Fruit fly (Drosophila melanogaster) whole organism, pupa: Measurements from ENCODE around the gene CG7054.

Experiments
- CG10348 ChIP-seq: fragments of 200-800 bp; sonication (Bioruptor generic); IDR thresholded peaks from 2 replicates; pipeline ENCODE4 v1.3.6; 2022; ENCODE audit warnings: missing biosample characterization, missing genetic modification characterization
- CG12605 ChIP-seq: fragments of 200-800 bp; sonication (Bioruptor generic); IDR thresholded peaks from 2 replicates; pipeline ENCODE4 v1.3.6; 2022; ENCODE audit warnings: missing biosample characterization, missing genetic modification characterization
- CG13204 ChIP-seq: fragments of 200-800 bp; sonication (Bioruptor generic); optimal IDR thresholded peaks from 2 replicates; lab custom pipeline; 2018; ENCODE audit warnings: missing biosample characterization, mild to moderate bottlenecking, missing genetic modification characterization, moderate library complexity
- CG14655 ChIP-seq: fragments of 200-800 bp; sonication (Bioruptor generic); optimal IDR thresholded peaks from 3 replicates; lab custom pipeline; 2017; ENCODE audit warnings: mild to moderate bottlenecking, missing biosample characterization, missing genetic modification reagents, missing genetic modification characterization
- CG15710 ChIP-seq: fragments of 200-800 bp; sonication (Bioruptor generic); optimal IDR thresholded peaks from 2 replicates; lab custom pipeline; 2018; ENCODE audit warnings: missing biosample characterization, mild to moderate bottlenecking, missing genetic modification characterization, moderate library complexity
- CG17806 ChIP-seq: fragments of 200-800 bp; sonication (Bioruptor generic); optimal IDR thresholded peaks from 2 replicates; lab custom pipeline; 2018; ENCODE audit warnings: missing biosample characterization, mild to moderate bottlenecking, missing genetic modification characterization, moderate library complexity
- CG32121 ChIP-seq: fragments of 200-800 bp; sonication (Bioruptor generic); IDR thresholded peaks from 2 replicates; pipeline ENCODE4 v1.3.6; 2022; ENCODE audit warnings: missing biosample characterization, missing genetic modification characterization
- CG34367 ChIP-seq: fragments of 200-800 bp; sonication (Bioruptor generic); optimal IDR thresholded peaks from 2 replicates; lab custom pipeline; 2018; ENCODE audit warnings: missing biosample characterization, mild to moderate bottlenecking, missing genetic modification characterization
- CG4496 ChIP-seq: fragments of 200-800 bp; sonication (Bioruptor generic); IDR thresholded peaks from 3 replicates; pipeline ENCODE4 v1.3.6; 2022; ENCODE audit warnings: missing biosample characterization, missing genetic modification characterization
- CG8159 ChIP-seq: fragments of 200-800 bp; sonication (Bioruptor generic); optimal IDR thresholded peaks from 3 replicates; lab custom pipeline; 2018; ENCODE audit warnings: missing biosample characterization, mild to moderate bottlenecking, missing genetic modification characterization, moderate library complexity
- CG8301 ChIP-seq: fragments of 200-800 bp; sonication (Bioruptor generic); optimal IDR thresholded peaks from 2 replicates; lab custom pipeline; 2018; ENCODE audit warnings: missing biosample characterization, mild to moderate bottlenecking, missing genetic modification characterization
- CG9948 ChIP-seq: fragments of 200-800 bp; sonication (Bioruptor generic); optimal IDR thresholded peaks from 2 replicates; lab custom pipeline; 2018; ENCODE audit warnings: missing biosample characterization, mild to moderate bottlenecking, missing genetic modification characterization, moderate library complexity
- D1 ChIP-seq: fragments of 200-800 bp; sonication (Bioruptor generic); optimal IDR thresholded peaks from 2 replicates; lab custom pipeline; 2018; ENCODE audit warnings: missing biosample characterization, mild to moderate bottlenecking, missing genetic modification characterization, moderate library complexity
- EcR ChIP-seq: fragments of 200-800 bp; sonication (Bioruptor generic); optimal IDR thresholded peaks from 3 replicates; lab custom pipeline; 2019; ENCODE audit warnings: missing biosample characterization, missing genetic modification characterization, mild to moderate bottlenecking, moderate library complexity, missing genetic modification reagents
- Ets98B ChIP-seq: fragments of 200-800 bp; sonication (Bioruptor generic); IDR thresholded peaks from 2 replicates; pipeline ENCODE4 v1.3.6; 2022; ENCODE audit warnings: missing biosample characterization, missing genetic modification characterization
- Pif1A ChIP-seq: fragments of 200-800 bp; sonication (Bioruptor generic); optimal IDR thresholded peaks from 3 replicates; lab custom pipeline; 2016; ENCODE audit warnings: missing biosample characterization, missing genetic modification characterization
- Pif1B ChIP-seq: fragments of 200-800 bp; sonication (Bioruptor generic); optimal IDR thresholded peaks from 3 replicates; lab custom pipeline; 2016; ENCODE audit warnings: missing biosample characterization, missing genetic modification characterization
- Snoo ChIP-seq: fragments of 200-800 bp; sonication (Bioruptor generic); optimal IDR thresholded peaks from 3 replicates; lab custom pipeline; 2017; ENCODE audit warnings: missing biosample characterization, mild to moderate bottlenecking, missing genetic modification characterization, inconsistent platforms
- fd96Ca ChIP-seq: fragments of 200-800 bp; sonication (Bioruptor generic); IDR thresholded peaks from 3 replicates; pipeline ENCODE4 v1.3.6; 2022; ENCODE audit warnings: missing biosample characterization, missing genetic modification characterization
- gl ChIP-seq: fragments of 200-800 bp; sonication (Bioruptor generic); optimal IDR thresholded peaks from 2 replicates; lab custom pipeline; 2018; ENCODE audit warnings: missing biosample characterization, mild to moderate bottlenecking, missing genetic modification characterization
- rn ChIP-seq: fragments of 200-800 bp; sonication (Bioruptor generic); IDR thresholded peaks from 2 replicates; pipeline ENCODE4 v1.3.6; 2022; ENCODE audit warnings: missing biosample characterization, missing genetic modification characterization

CG7054 gene

dm6 chr3R:22438301-22438700 is 26.5 kb upstream of the CG7054 start:
- TF ChIP-seq Ets98B (no peak), Pif1A (GFP tag; lab: Kevin White, UChicago) (no peak), CG10348 (GFP tag; lab: Robert Waterston, UW) (no peak), CG4496 (GFP tag; lab: Robert Waterston, UW) (no peak), fd96Ca (no peak), CG12605 (GFP tag; lab: Robert Waterston, UW) (no peak), Snoo (tag; lab: Kevin White, UChicago) (no peak), CG8159 (tag; lab: Kevin White, UChicago) (no peak), CG13204 (GFP tag; lab: Kevin White, UChicago) (no peak), CG17806 (tag; lab: Kevin White, UChicago) (no peak), CG8301 (tag; lab: Kevin White, UChicago) (no peak), CG9948 (no peak), CG32121 (GFP tag; lab: Robert Waterston, UW) (no peak), rn (GFP tag; lab: Robert Waterston, UW) (no peak), CG34367 (tag; lab: Kevin White, UChicago) (no peak), CG15710 (no peak), Pif1B (GFP tag; lab: Kevin White, UChicago) (no peak), EcR (GFP tag; lab: Kevin White, UChicago) (no peak), D1 (tag; lab: Kevin White, UChicago) (no peak)

DNA sequence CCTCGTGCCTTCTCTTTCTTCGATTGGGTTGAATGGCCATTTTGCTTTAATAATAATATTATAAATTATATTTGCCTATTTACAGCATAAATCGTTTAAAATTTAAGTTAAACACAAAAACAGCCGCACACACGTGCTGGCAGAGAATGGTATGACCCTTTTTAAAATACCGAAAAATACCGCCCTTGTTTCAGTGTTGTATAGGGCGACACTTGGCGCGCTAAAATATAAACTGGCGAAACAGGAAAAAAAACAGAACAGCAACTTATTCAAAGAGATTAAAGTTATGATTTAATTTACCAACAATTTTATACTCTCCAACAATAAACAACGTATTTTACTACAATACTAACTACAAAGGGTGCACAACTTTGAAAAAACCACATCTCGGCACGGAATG is 18.3 kb upstream of the CG7054 start, which contains the start of gene CG12499:
TSS of gene CG12499 (minus strand) at position 95 of the 400 bp plus-strand sequence.
- TF ChIP-seq CG8159 (tag; lab: Kevin White, UChicago) (no peak), CG4496 (GFP tag; lab: Robert Waterston, UW) (no peak), rn (GFP tag; lab: Robert Waterston, UW) (no peak), CG10348 (GFP tag; lab: Robert Waterston, UW) (no peak), Pif1A (GFP tag; lab: Kevin White, UChicago) (no peak), Pif1B (GFP tag; lab: Kevin White, UChicago) (no peak), gl (tag; lab: Kevin White, UChicago) (no peak), Snoo (tag; lab: Kevin White, UChicago) (no peak), CG15710 (no peak), CG9948 (no peak), CG17806 (tag; lab: Kevin White, UChicago) (no peak), Ets98B (no peak), EcR (GFP tag; lab: Kevin White, UChicago) (no peak), CG14655 (no peak), fd96Ca (no peak), CG32121 (GFP tag; lab: Robert Waterston, UW) (no peak), CG12605 (GFP tag; lab: Robert Waterston, UW) (no peak)
- TF ChIP-seq, all 21 proteins: peak for 0

- TF ChIP-seq Pif1B (GFP tag; lab: Kevin White, UChicago): peak; percentile 37
- peak; percentile 34; the same call in 1 of the 3 replicates for TF ChIP-seq fd96Ca
- peak; percentile 7; the same call in 1 of the 2 replicates for TF ChIP-seq CG32121 (GFP tag; lab: Robert Waterston, UW)
- no peak for TF ChIP-seq rn (GFP tag; lab: Robert Waterston, UW)
- no peak for TF ChIP-seq CG12605 (GFP tag; lab: Robert Waterston, UW)
- TF ChIP-seq, all 21 proteins: peak for 3
These were observed 17.5 kb upstream of the CG7054 start, which contains the start of gene CG34288 for dm6 chr3R:22447195-22447873. Gene CG34288, minus strand, starts transcription at chr3R:22447263.

dm6 chr3R:22447874-22448254 is 16.9 kb upstream of the CG7054 start, which contains the start of gene CG34376:
Gene CG34376, plus strand, starts transcription at chr3R:22448099.
- TF ChIP-seq Pif1B (GFP tag; lab: Kevin White, UChicago) (peak; percentile 21), rn (GFP tag; lab: Robert Waterston, UW) (peak; percentile 17; the same call in 1 of the 2 replicates), D1 (tag; lab: Kevin White, UChicago) (no peak), CG15710 (peak; percentile 8), fd96Ca (0 out of 3 replicates have a peak, but pooled peaks have one; percentile 37), CG13204 (GFP tag; lab: Kevin White, UChicago) (no peak), CG32121 (GFP tag; lab: Robert Waterston, UW) (peak; percentile 66), CG14655 (no peak), CG12605 (GFP tag; lab: Robert Waterston, UW) (peak; percentile 78), gl (tag; lab: Kevin White, UChicago) (no peak), CG4496 (GFP tag; lab: Robert Waterston, UW) (peak; percentile 80), Ets98B (peak; percentile 53; the same call in 1 of the 2 replicates), Snoo (tag; lab: Kevin White, UChicago) (peak; percentile 24), CG8159 (tag; lab: Kevin White, UChicago) (peak; percentile 32)

DNA sequence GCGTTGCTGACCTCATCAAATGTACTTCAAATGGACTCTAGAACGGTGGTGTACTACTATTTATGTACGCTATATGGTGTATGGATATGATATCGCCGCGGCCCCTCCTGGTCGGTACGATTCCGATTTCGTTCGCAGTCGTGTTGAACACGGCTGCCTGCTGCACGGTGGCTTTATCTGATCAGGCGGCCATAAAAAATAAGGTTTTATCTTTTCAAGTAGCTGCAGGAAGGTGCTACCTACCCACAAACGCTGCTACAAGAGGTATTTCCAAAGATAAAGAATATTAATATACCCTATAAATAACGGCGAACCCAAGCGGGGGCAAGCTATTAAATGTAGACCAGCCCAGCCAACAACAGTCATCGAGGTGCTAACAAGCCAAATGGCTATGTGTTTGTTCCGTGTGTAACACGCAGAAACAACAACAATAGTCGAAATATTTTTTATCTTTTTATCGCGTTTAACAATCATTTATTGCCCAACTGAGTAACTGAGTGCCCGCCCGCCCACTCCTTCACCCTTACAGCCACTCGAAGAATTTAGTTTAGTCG is 14.8 kb upstream of the CG7054 start:
- TF ChIP-seq CG14655 (no peak), CG15710 (no peak), CG32121 (GFP tag; lab: Robert Waterston, UW) (no peak), CG8159 (tag; lab: Kevin White, UChicago) (no peak), CG17806 (tag; lab: Kevin White, UChicago) (no peak), CG12605 (GFP tag; lab: Robert Waterston, UW) (no peak), gl (tag; lab: Kevin White, UChicago) (no peak), CG8301 (tag; lab: Kevin White, UChicago) (no peak), CG4496 (GFP tag; lab: Robert Waterston, UW) (no peak), Ets98B (no peak), D1 (tag; lab: Kevin White, UChicago) (no peak), CG13204 (GFP tag; lab: Kevin White, UChicago) (no peak), Pif1A (GFP tag; lab: Kevin White, UChicago) (no peak), fd96Ca (no peak), EcR (GFP tag; lab: Kevin White, UChicago) (no peak), CG34367 (tag; lab: Kevin White, UChicago) (no peak), rn (GFP tag; lab: Robert Waterston, UW) (no peak), CG9948 (no peak), CG10348 (GFP tag; lab: Robert Waterston, UW) (no peak), Pif1B (GFP tag; lab: Kevin White, UChicago) (no peak)
